Worm (Caenorhabditis elegans) whole organism, mixed stage, embryonic: ENCODE measurements around the gene gmap-3.

ENCODE experiments used
- elt-3 ChIP-seq: fragments of 150-350 bp; optimal IDR thresholded peaks from 2 replicates; lab custom pipeline; 2014; ENCODE audit warnings: missing biosample characterization, missing genetic modification characterization
- flh-1 ChIP-seq: fragments of 200-800 bp; sonication (Bioruptor generic); optimal IDR thresholded peaks from 2 replicates; lab custom pipeline; 2018; ENCODE audit warnings: mild to moderate bottlenecking, missing genetic modification characterization, moderate library complexity, missing compliant biosample characterization
- mep-1 ChIP-seq: fragments of 150-350 bp; optimal IDR thresholded peaks from 2 replicates; lab custom pipeline; 2017; ENCODE audit warnings: missing biosample characterization, missing genetic modification reagents, missing genetic modification characterization, inconsistent platforms
- nhr-12 ChIP-seq: fragments of 150-350 bp; optimal IDR thresholded peaks from 2 replicates; lab custom pipeline; 2014; ENCODE audit warnings: missing biosample characterization, missing genetic modification characterization
- nhr-237 ChIP-seq: fragments of 150-350 bp; optimal IDR thresholded peaks from 2 replicates; lab custom pipeline; 2014; ENCODE audit warnings: missing biosample characterization, missing genetic modification characterization
- nhr-76 ChIP-seq: sonication (generic microtip); optimal IDR thresholded peaks from 2 replicates; lab custom pipeline; 2017; ENCODE audit warnings: missing biosample characterization, missing genetic modification characterization
- pha-4 ChIP-seq: fragments of 150-350 bp; optimal IDR thresholded peaks from 2 replicates; lab custom pipeline; 2018; ENCODE audit warnings: missing biosample characterization, missing genetic modification reagents, missing genetic modification characterization
- sem-2 ChIP-seq: fragments of 200-800 bp; sonication (Bioruptor generic); optimal IDR thresholded peaks from 2 replicates; lab custom pipeline; 2018; ENCODE audit warnings: mild to moderate bottlenecking, missing genetic modification characterization, missing compliant biosample characterization
- snpc-4 ChIP-seq: fragments of 150-350 bp; optimal IDR thresholded peaks from 2 replicates; lab custom pipeline; 2014; ENCODE audit warnings: missing biosample characterization, missing genetic modification characterization
- unc-39 ChIP-seq: fragments of 150-350 bp; optimal IDR thresholded peaks from 2 replicates; lab custom pipeline; 2014; ENCODE audit warnings: missing biosample characterization, missing genetic modification characterization
- unc-62 ChIP-seq: fragments of 150-350 bp; optimal IDR thresholded peaks from 2 replicates; lab custom pipeline; 2014; ENCODE audit warnings: missing biosample characterization, missing genetic modification reagents, missing genetic modification characterization
- ztf-11 ChIP-seq: fragments of 150-350 bp; optimal IDR thresholded peaks from 2 replicates; lab custom pipeline; 2014; ENCODE audit warnings: missing biosample characterization, missing genetic modification characterization

DNA sequence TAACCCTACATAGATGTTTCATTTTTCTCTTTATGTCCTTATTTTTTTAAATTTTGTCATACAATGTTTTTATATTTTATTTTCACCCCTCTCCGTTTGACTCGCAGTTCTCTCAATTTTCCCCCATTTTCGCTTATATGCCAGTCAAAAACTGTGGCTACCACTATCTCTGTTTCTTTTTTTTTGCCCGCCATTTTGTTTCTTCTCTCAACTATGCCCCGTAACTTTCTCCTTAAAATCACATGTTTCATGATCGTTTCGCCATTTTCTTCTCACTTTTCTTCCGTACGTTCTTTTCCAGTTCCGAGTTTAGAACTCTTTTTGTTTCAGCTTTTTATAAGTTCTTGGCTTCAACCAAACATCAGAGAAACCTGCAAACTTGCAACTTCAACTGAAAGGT lies 33.3 kb downstream of the gmap-3 start, which contains the start of gene pqn-18:
- TF ChIP-seq nhr-12 (tag; lab: Kevin White, UChicago) (no peak), ztf-11 (tag; lab: Kevin White, UChicago) (no peak), unc-62 (GFP tag; lab: Kevin White, UChicago) (no peak), nhr-76 (tag; lab: Kevin White, UChicago) (no peak), pha-4 (no peak), unc-39 (tag; lab: Kevin White, UChicago) (no peak), flh-1 (GFP tag; lab: Kevin White, UChicago) (no peak), mep-1 (no peak), sem-2 (GFP tag; lab: Kevin White, UChicago) (no peak), nhr-237 (tag; lab: Kevin White, UChicago) (no peak), snpc-4 (tag; lab: Kevin White, UChicago) (no peak), elt-3 (tag; lab: Kevin White, UChicago) (no peak)
